Fruit fly (Drosophila melanogaster) whole organism, embryonic: ENCODE measurements around the gene Indy.

ENCODE experiments used
- Adf1 ChIP-seq: fragments of 200-800 bp; sonication (Bioruptor generic); IDR thresholded peaks from 2 replicates; pipeline ENCODE4 v1.3.6; 2022; ENCODE audit warnings: missing biosample characterization, missing genetic modification characterization
- BEAF-32 ChIP-seq: fragments of 200-800 bp; sonication (Bioruptor generic); optimal IDR thresholded peaks from 3 replicates; lab custom pipeline; 2017; ENCODE audit warnings: missing biosample characterization, missing genetic modification characterization, mild to moderate bottlenecking, moderate library complexity, missing genetic modification reagents
- CG10462 ChIP-seq: fragments of 200-800 bp; sonication (Bioruptor generic); optimal IDR thresholded peaks from 2 replicates; lab custom pipeline; 2016; ENCODE audit warnings: missing biosample characterization, missing genetic modification characterization
- CG12236 ChIP-seq: fragments of 200-800 bp; sonication (Bioruptor generic); optimal IDR thresholded peaks from 2 replicates; lab custom pipeline; 2016; ENCODE audit warnings: missing biosample characterization, missing genetic modification characterization
- CG1233 ChIP-seq: fragments of 200-800 bp; sonication (Bioruptor generic); optimal IDR thresholded peaks from 4 replicates; lab custom pipeline; 2018; ENCODE audit warnings: missing biosample characterization, mild to moderate bottlenecking, missing genetic modification characterization
- CG13287 ChIP-seq: fragments of 200-800 bp; sonication (Bioruptor generic); IDR thresholded peaks from 2 replicates; pipeline ENCODE4 v1.3.6; 2022; ENCODE audit warnings: missing biosample characterization, missing genetic modification characterization; ENCODE audit not compliant: partially characterized antibody
- CG15696 ChIP-seq: fragments of 200-800 bp; sonication (Bioruptor generic); optimal IDR thresholded peaks from 2 replicates; lab custom pipeline; 2019; ENCODE audit warnings: missing biosample characterization, mild to moderate bottlenecking, missing genetic modification characterization, moderate library complexity
- CG2202 ChIP-seq: fragments of 200-800 bp; sonication (Bioruptor generic); optimal IDR thresholded peaks from 2 replicates; lab custom pipeline; 2018; ENCODE audit warnings: missing biosample characterization, mild to moderate bottlenecking, missing genetic modification characterization
- CG2678 ChIP-seq: fragments of 200-800 bp; sonication (Bioruptor generic); optimal IDR thresholded peaks from 3 replicates; lab custom pipeline; 2019; ENCODE audit warnings: missing biosample characterization, mild to moderate bottlenecking, missing genetic modification characterization, moderate library complexity
- CG3281 ChIP-seq: fragments of 200-800 bp; sonication (Bioruptor generic); optimal IDR thresholded peaks from 3 replicates; lab custom pipeline; 2017; ENCODE audit warnings: missing biosample characterization, mild to moderate bottlenecking, missing genetic modification characterization
- CG4328 ChIP-seq: fragments of 200-800 bp; sonication (Bioruptor generic); optimal IDR thresholded peaks from 3 replicates; lab custom pipeline; 2017; ENCODE audit warnings: missing biosample characterization, missing genetic modification reagents, missing genetic modification characterization
- CG6791 ChIP-seq: fragments of 200-800 bp; sonication (Bioruptor generic); IDR thresholded peaks from 3 replicates; pipeline ENCODE4 v1.3.6; 2022; ENCODE audit warnings: missing biosample characterization, missing genetic modification characterization; ENCODE audit not compliant: partially characterized antibody
- CG7963 ChIP-seq: fragments of 200-800 bp; sonication (Bioruptor generic); IDR thresholded peaks from 3 replicates; pipeline ENCODE4 v1.3.6; 2022; ENCODE audit warnings: missing biosample characterization, missing genetic modification characterization; ENCODE audit not compliant: partially characterized antibody
- CG7987 ChIP-seq: fragments of 200-800 bp; sonication (Bioruptor generic); optimal IDR thresholded peaks from 2 replicates; lab custom pipeline; 2018; ENCODE audit warnings: missing biosample characterization, mild to moderate bottlenecking, missing genetic modification characterization, moderate library complexity
- CG8281 ChIP-seq: fragments of 200-800 bp; sonication (Bioruptor generic); optimal IDR thresholded peaks from 2 replicates; lab custom pipeline; 2018; ENCODE audit warnings: missing biosample characterization, mild to moderate bottlenecking, missing genetic modification characterization, moderate library complexity
- D19A ChIP-seq: fragments of 200-800 bp; optimal IDR thresholded peaks from 3 replicates; lab custom pipeline; 2019; ENCODE audit warnings: missing biosample characterization, mild to moderate bottlenecking, missing genetic modification characterization, moderate library complexity
- Dip2 ChIP-seq: fragments of 200-800 bp; sonication (Bioruptor generic); IDR thresholded peaks from 2 replicates; pipeline ENCODE4 v1.3.6; 2022; ENCODE audit warnings: missing biosample characterization, missing genetic modification characterization
- E2f1 ChIP-seq: fragments of 200-800 bp; sonication (Bioruptor generic); IDR thresholded peaks from 2 replicates; pipeline ENCODE4 v1.3.6; 2022; ENCODE audit warnings: missing biosample characterization, missing genetic modification characterization
- Ets65A ChIP-seq: fragments of 200-800 bp; sonication (Bioruptor generic); peaks from one replicate; lab custom pipeline; 2016; ENCODE audit warnings: missing biosample characterization, missing genetic modification characterization
- HLH4C ChIP-seq: fragments of 200-800 bp; sonication (Bioruptor generic); IDR thresholded peaks from 3 replicates; pipeline ENCODE4 v1.3.6; 2022; ENCODE audit warnings: missing biosample characterization, missing genetic modification characterization; ENCODE audit not compliant: partially characterized antibody
- HLH54F ChIP-seq: fragments of 200-800 bp; sonication (Bioruptor generic); optimal IDR thresholded peaks from 3 replicates; lab custom pipeline; 2016; ENCODE audit warnings: missing biosample characterization, missing genetic modification characterization
- Hand ChIP-seq: fragments of 200-800 bp; sonication (Bioruptor generic); optimal IDR thresholded peaks from 2 replicates; lab custom pipeline; 2017; ENCODE audit warnings: mild to moderate bottlenecking, missing biosample characterization, missing genetic modification reagents, missing genetic modification characterization
- Med ChIP-seq: fragments of 200-800 bp; sonication (Bioruptor generic); peaks from one replicate; lab custom pipeline; 2016; ENCODE audit warnings: missing biosample characterization, missing genetic modification characterization, mild to moderate bottlenecking, inconsistent platforms, moderate library complexity
- Meics ChIP-seq: fragments of 200-800 bp; sonication (Bioruptor generic); optimal IDR thresholded peaks from 2 replicates; lab custom pipeline; 2017; ENCODE audit warnings: missing biosample characterization, mild to moderate bottlenecking, missing genetic modification characterization
- Nf-YB ChIP-seq: fragments of 200-800 bp; sonication (Bioruptor generic); optimal IDR thresholded peaks from 3 replicates; lab custom pipeline; 2019; ENCODE audit warnings: missing biosample characterization, mild to moderate bottlenecking, missing genetic modification characterization, moderate library complexity
- YL-1 ChIP-seq: fragments of 200-800 bp; sonication (Bioruptor generic); optimal IDR thresholded peaks from 3 replicates; lab custom pipeline; 2017; ENCODE audit warnings: missing biosample characterization, mild to moderate bottlenecking, missing genetic modification characterization
- bcd ChIP-seq: fragments of 200-800 bp; sonication (Bioruptor generic); optimal IDR thresholded peaks from 2 replicates; lab custom pipeline; 2017; ENCODE audit warnings: missing biosample characterization, mild to moderate bottlenecking, missing genetic modification characterization
- bsh ChIP-seq, 2 experiments: fragments of 200-800 bp; sonication (Bioruptor generic); optimal IDR thresholded peaks; 2 replicates each; lab custom pipeline; 2017 to 2018; ENCODE audit warnings: mild to moderate bottlenecking in 2 of 2, missing biosample characterization in 2 of 2, missing genetic modification characterization in 2 of 2, moderate library complexity in 1 of 2
- dimm ChIP-seq: fragments of 200-800 bp; sonication (Bioruptor generic); IDR thresholded peaks from 2 replicates; pipeline ENCODE4 v1.3.6; 2022; ENCODE audit warnings: missing biosample characterization, missing genetic modification characterization
- gro ChIP-seq: fragments of 200-800 bp; sonication (Bioruptor generic); optimal IDR thresholded peaks from 2 replicates; lab custom pipeline; 2016; ENCODE audit warnings: missing biosample characterization, missing genetic modification characterization
- hth ChIP-seq: fragments of >200 bp; optimal IDR thresholded peaks from 2 replicates; lab custom pipeline; 2017; ENCODE audit warnings: inconsistent platforms
- insv ChIP-seq, 2 experiments: fragments of 200-800 bp; sonication (Bioruptor generic); optimal IDR thresholded peaks; 3 replicates each; lab custom pipeline; 2016 to 2018; ENCODE audit warnings: missing biosample characterization in 2 of 2, missing genetic modification characterization in 2 of 2
- knrl ChIP-seq: fragments of 200-800 bp; sonication (Bioruptor generic); IDR thresholded peaks from 3 replicates; pipeline ENCODE4 v1.3.6; 2022; ENCODE audit warnings: missing biosample characterization, missing genetic modification characterization; ENCODE audit not compliant: partially characterized antibody
- nom ChIP-seq: fragments of 200-800 bp; sonication (Bioruptor generic); optimal IDR thresholded peaks from 2 replicates; lab custom pipeline; 2017; ENCODE audit warnings: missing biosample characterization, missing genetic modification characterization, mild to moderate bottlenecking, moderate library complexity, missing genetic modification reagents
- peb ChIP-seq: fragments of 200-800 bp; sonication (Bioruptor generic); IDR thresholded peaks from 2 replicates; pipeline ENCODE4 v1.3.6; 2022; ENCODE audit warnings: missing biosample characterization, missing genetic modification characterization
- ro ChIP-seq: fragments of 200-800 bp; sonication (Bioruptor generic); IDR thresholded peaks from 2 replicates; pipeline ENCODE4 v1.3.6; 2022; ENCODE audit warnings: missing biosample characterization, missing genetic modification characterization
- sd ChIP-seq: fragments of 200-800 bp; sonication (Bioruptor generic); optimal IDR thresholded peaks from 3 replicates; lab custom pipeline; 2018; ENCODE audit warnings: missing biosample characterization, mild to moderate bottlenecking, missing genetic modification characterization, moderate library complexity
- slou ChIP-seq: fragments of 200-800 bp; sonication (Bioruptor generic); optimal IDR thresholded peaks from 3 replicates; lab custom pipeline; 2016; ENCODE audit warnings: missing biosample characterization, missing genetic modification characterization
- so ChIP-seq: fragments of 200-800 bp; sonication (Bioruptor generic); IDR thresholded peaks from 3 replicates; pipeline ENCODE4 v1.3.6; 2022; ENCODE audit warnings: missing biosample characterization, missing genetic modification characterization
- sob ChIP-seq: fragments of 200-800 bp; sonication (Bioruptor generic); IDR thresholded peaks from 2 replicates; pipeline ENCODE4 v1.3.6; 2022; ENCODE audit warnings: missing biosample characterization, missing genetic modification characterization
- sug ChIP-seq: fragments of 200-800 bp; optimal IDR thresholded peaks from 2 replicates; lab custom pipeline; 2019; ENCODE audit warnings: missing biosample characterization, mild to moderate bottlenecking, missing genetic modification characterization, moderate library complexity
- vnd ChIP-seq: fragments of 200-800 bp; sonication (Bioruptor generic); IDR thresholded peaks from 3 replicates; pipeline ENCODE4 v1.3.6; 2022; ENCODE audit warnings: missing biosample characterization, missing genetic modification characterization; ENCODE audit not compliant: partially characterized antibody

The Indy gene

DNA sequence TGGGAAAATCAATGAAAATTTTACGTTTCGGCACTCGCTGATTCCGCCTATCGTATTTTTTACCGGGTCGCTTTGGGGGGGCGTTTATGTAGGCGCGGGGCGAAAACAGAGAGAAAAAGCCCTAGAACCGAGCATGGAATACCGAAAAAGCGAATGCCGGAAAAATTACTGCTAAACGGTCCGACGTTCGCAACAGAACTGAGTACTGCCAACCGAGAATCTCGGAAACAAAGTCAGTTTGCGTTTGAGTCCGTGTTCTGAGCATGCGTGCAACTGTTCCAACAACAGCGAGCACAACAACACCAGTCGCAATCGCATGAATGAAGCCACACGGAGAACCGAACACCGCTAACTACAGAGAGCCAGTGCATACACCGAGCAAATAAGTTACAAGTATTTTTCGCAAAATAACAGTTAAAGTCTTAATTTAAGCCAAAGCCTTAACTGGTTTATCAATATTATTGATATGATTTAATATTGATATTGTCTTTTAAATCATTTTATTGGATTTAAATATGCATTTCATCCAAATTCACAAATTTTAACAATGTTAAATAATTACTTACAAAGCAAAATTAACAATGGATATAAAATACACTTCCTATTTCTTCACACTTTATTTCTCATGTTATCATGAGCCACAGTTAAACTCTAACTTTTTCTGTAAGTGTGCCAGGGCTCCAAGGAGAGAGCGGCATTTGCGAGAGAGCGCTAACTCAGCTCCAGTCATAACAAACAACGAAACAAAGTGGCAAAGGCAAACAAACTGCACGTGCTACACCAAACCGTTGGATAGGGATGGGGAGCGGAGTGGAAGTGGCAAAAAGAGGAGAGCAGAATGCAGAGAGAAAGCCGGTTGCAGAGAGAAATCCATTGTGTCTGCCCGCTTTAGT lies 44.5 kb upstream of the Indy start, which contains the start of gene CG3961 (continued):
- TF ChIP-seq CG3281 (GFP tag; lab: Kevin White, UChicago) = peak; percentile 95
- TF ChIP-seq hth = no peak
- peak; percentile 91 for TF ChIP-seq CG8281
- peak; percentile 97 for TF ChIP-seq CG1233
- TF ChIP-seq HLH4C (GFP tag; lab: Robert Waterston, UW) = no peak
- peak; percentile 89 for TF ChIP-seq Nf-YB (GFP tag; lab: Kevin White, UChicago)
- peak; percentile 91 for TF ChIP-seq ro (GFP tag; lab: Robert Waterston, UW)
- peak; percentile 76 for TF ChIP-seq CG12236 (GFP tag; lab: Kevin White, UChicago)
- TF ChIP-seq CG2678 = peak; percentile 99
- peak; percentile 95 for TF ChIP-seq Meics (GFP tag; lab: Kevin White, UChicago)
- peak; percentile 95 for TF ChIP-seq so (GFP tag; lab: Robert Waterston, UW)
- TF ChIP-seq YL-1 = peak; percentile 88
- no peak for TF ChIP-seq CG7963 (GFP tag; lab: Robert Waterston, UW)
- TF ChIP-seq vnd (GFP tag; lab: Robert Waterston, UW) = no peak
- TF ChIP-seq CG4328 (GFP tag; lab: Kevin White, UChicago) = peak; percentile 96
- TF ChIP-seq CG13287 (GFP tag; lab: Robert Waterston, UW) = no peak; the same call in 1 of the 2 replicates
- peak; percentile 90 for TF ChIP-seq CG7987 (GFP tag; lab: Kevin White, UChicago)
- TF ChIP-seq E2f1 (GFP tag; lab: Robert Waterston, UW) = peak; percentile 90
- peak; percentile 75 for TF ChIP-seq HLH54F (GFP tag; lab: Kevin White, UChicago)
- TF ChIP-seq bcd = peak; percentile 97
- peak; percentile 94 for TF ChIP-seq CG15696
- peak; percentile 90 for TF ChIP-seq sd
- peak in 1 of 2 experiments; percentile 74 for TF ChIP-seq insv (GFP tag; optimal IDR thresholded peaks at IDR 0.05; lab: Kevin White, UChicago)
- peak; percentile 98 for TF ChIP-seq CG2202
- peak; percentile 18 for TF ChIP-seq BEAF-32 (GFP tag; lab: Kevin White, UChicago)
- TF ChIP-seq sug (tag; lab: Kevin White, UChicago) = peak; percentile 94
- peak; percentile 97 for TF ChIP-seq CG10462 (GFP tag; lab: Kevin White, UChicago)
- TF ChIP-seq knrl (GFP tag; lab: Robert Waterston, UW) = no peak
- TF ChIP-seq dimm = peak; percentile 79
- TF ChIP-seq Dip2 (GFP tag; lab: Robert Waterston, UW) = no peak; the same call in 1 of the 2 replicates
- 0 out of 3 replicates have a peak, but pooled peaks have one; percentile 21 for TF ChIP-seq CG6791 (GFP tag; lab: Robert Waterston, UW)
- TF ChIP-seq Hand (GFP tag; lab: Kevin White, UChicago) = peak; percentile 96
- peak; percentile 40 for TF ChIP-seq Adf1 (GFP tag; lab: Robert Waterston, UW)
- TF ChIP-seq Med (GFP tag; lab: Kevin White, UChicago) = peak; percentile 93

DNA sequence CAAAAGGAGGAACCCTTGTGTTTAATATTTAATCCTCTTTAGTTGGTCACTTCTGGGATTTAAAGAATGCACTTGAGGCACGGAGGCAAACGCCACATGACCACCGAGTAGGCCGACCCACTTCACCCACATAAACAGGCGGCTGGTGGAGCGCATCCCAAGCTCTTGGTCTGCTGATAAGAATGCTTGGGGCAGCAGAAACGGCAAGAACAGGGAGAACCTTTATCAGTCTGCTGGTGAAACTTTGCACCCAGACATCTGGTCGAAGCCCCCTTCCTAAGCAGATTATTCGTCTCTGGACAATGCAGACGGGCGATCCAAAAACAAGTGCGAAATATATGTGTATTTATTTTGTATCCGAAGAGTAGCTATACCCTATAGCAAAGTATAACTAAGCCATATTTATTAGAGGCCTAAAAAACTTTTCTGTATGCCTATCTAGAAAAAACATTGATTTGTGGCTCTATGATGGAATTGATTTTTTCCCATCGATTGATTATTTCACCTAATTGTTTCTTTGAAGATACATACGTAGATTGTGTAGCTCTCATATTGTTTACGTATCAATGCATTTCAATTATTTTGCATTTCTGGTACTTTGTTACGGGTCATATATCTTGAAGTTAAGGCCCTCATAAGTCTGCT lies 43.3 kb upstream of the Indy start:
- TF ChIP-seq Ets65A (GFP tag; lab: Kevin White, UChicago) (peak; percentile 76), peb (GFP tag; lab: Robert Waterston, UW) (no peak), sob (GFP tag; lab: Robert Waterston, UW) (0 out of 2 replicates have a peak, but pooled peaks have one; percentile 5), gro (GFP tag; lab: Kevin White, UChicago) (no peak), Med (GFP tag; lab: Kevin White, UChicago) (peak; percentile 78), nom (GFP tag; lab: Kevin White, UChicago) (peak; percentile 89), D19A (tag; lab: Kevin White, UChicago) (peak; percentile 64), slou (GFP tag; lab: Kevin White, UChicago) (no peak), bsh (GFP tag; optimal IDR thresholded peaks at IDR 0.05; lab: Kevin White, UChicago) (peak in 1 of 2 experiments; percentile 44)
